Fruit fly (Drosophila melanogaster): ENCODE results near the gene TotE.

The TotE gene

DNA sequence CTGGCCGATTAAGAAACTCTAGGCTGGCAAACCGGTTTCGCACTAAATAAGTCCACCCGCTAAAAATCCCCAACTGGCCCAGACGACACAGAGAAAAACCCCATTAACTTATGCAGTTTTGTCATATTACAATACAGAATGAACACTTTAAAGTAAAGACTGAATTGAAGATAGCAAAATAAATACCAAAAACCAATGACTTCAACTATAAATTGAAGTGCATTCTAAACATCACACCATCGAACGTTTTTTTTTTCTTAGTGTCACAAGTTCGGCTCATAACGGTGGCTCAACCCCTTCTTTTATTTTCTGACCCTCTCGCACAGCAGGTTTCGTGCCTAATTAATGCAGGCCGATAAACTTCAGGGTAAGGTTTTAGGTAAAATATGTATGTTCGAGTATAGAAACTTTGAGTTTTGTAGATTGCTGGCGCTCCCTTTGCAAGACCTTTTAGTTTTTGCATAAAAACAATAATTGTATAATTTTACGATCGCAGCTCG lies 28.1 kb upstream of the TotE start (continued):
- TF ChIP-seq CG8359 (GFP tag; optimal IDR thresholded peaks at IDR 0.05; ENCODE audit: borderline replicate concordance), result peak; percentile 24
- TF ChIP-seq CG4854 (GFP tag; optimal IDR thresholded peaks at IDR 0.05), result peak; percentile 23
- peak; percentile 86 for TF ChIP-seq Gug (GFP tag; IDR thresholded peaks at IDR 0.05)
- TF ChIP-seq chif (GFP tag; optimal IDR thresholded peaks at IDR 0.05), result peak; percentile 82 to 83
- TF ChIP-seq CG1024 (GFP tag; IDR thresholded peaks at IDR 0.05), result peak; percentile 54
- TF ChIP-seq wdn (GFP tag; IDR thresholded peaks at IDR 0.05), result peak; percentile 87
- TF ChIP-seq Hmr (GFP tag; optimal IDR thresholded peaks at IDR 0.05), result peak; percentile 85
- TF ChIP-seq grn (GFP tag; optimal IDR thresholded peaks at IDR 0.05), result peak; percentile 28
- peak; percentile 71 for TF ChIP-seq CG10274 (GFP tag; optimal IDR thresholded peaks at IDR 0.05)
- peak; percentile 57 for TF ChIP-seq CG15514 (GFP tag; optimal IDR thresholded peaks at IDR 0.05)
- TF ChIP-seq Dek (tag; optimal IDR thresholded peaks at IDR 0.05), result peak; percentile 79
- no peak for TF ChIP-seq HLHmδ (GFP tag; optimal IDR thresholded peaks at IDR 0.05)
- peak in 1 of 2 experiments; percentile 33 for TF ChIP-seq crp (GFP tag; optimal IDR thresholded peaks at IDR 0.05)
- TF ChIP-seq emc (GFP tag; optimal IDR thresholded peaks at IDR 0.05), result no peak
- TF ChIP-seq CG13775 (GFP tag; optimal IDR thresholded peaks at IDR 0.05), result peak; percentile 80
- peak; percentile 69 for TF ChIP-seq gsb-n (tag; optimal IDR thresholded peaks at IDR 0.05)
- TF ChIP-seq CG3407 (GFP tag; optimal IDR thresholded peaks at IDR 0.05), result peak; percentile 59
- TF ChIP-seq CG3281 (GFP tag; optimal IDR thresholded peaks at IDR 0.05), result peak; percentile 73
- TF ChIP-seq CG6175 (GFP tag; IDR thresholded peaks at IDR 0.05), result peak; percentile 88
- peak; percentile 84 for TF ChIP-seq CG8944 (GFP tag; optimal IDR thresholded peaks at IDR 0.05)
- TF ChIP-seq Elba2 (GFP tag; optimal IDR thresholded peaks at IDR 0.05), result no peak
- peak; percentile 83 for TF ChIP-seq CrebB (tag; optimal IDR thresholded peaks at IDR 0.05)
- TF ChIP-seq Dbx (GFP tag; IDR thresholded peaks at IDR 0.05), result peak; percentile 96
- TF ChIP-seq CG12744 (GFP tag; optimal IDR thresholded peaks at IDR 0.05), result peak; percentile 86
- TF ChIP-seq br (optimal IDR thresholded peaks at IDR 0.05), result no peak
- peak; percentile 82 for TF ChIP-seq org-1 (GFP tag; optimal IDR thresholded peaks at IDR 0.05)
- peak; percentile 58 for TF ChIP-seq tap (tag; optimal IDR thresholded peaks at IDR 0.05)
- TF ChIP-seq ara (GFP tag; IDR thresholded peaks at IDR 0.05), result peak; percentile 91
- peak; percentile 92 for TF ChIP-seq CG6689 (GFP tag; IDR thresholded peaks at IDR 0.05)
- TF ChIP-seq ttk (GFP tag; IDR thresholded peaks at IDR 0.05), result peak; percentile 52
- TF ChIP-seq stc (GFP tag; IDR thresholded peaks at IDR 0.05), result peak; percentile 90
- TF ChIP-seq CG4617 (GFP tag; optimal IDR thresholded peaks at IDR 0.05; ENCODE audit: borderline replicate concordance), result peak; percentile 49
- TF ChIP-seq gro (GFP tag; optimal IDR thresholded peaks at IDR 0.05), result peak; percentile 30
- TF ChIP-seq Ptx1 (GFP tag; IDR thresholded peaks at IDR 0.05), result peak; percentile 72
- TF ChIP-seq psq (GFP tag; optimal IDR thresholded peaks at IDR 0.05), result no peak
- no peak for TF ChIP-seq CG31388 (GFP tag; optimal IDR thresholded peaks at IDR 0.05)
- peak; percentile 84 for TF ChIP-seq CG17361 (GFP tag; IDR thresholded peaks at IDR 0.05)
- peak; percentile 59 for TF ChIP-seq CG10543 (GFP tag; optimal IDR thresholded peaks at IDR 0.05)
- peak; percentile 76 for TF ChIP-seq CG6813 (GFP tag; optimal IDR thresholded peaks at IDR 0.05)
- peak; percentile 71 for TF ChIP-seq CG2875 (GFP tag; optimal IDR thresholded peaks at IDR 0.05)
- TF ChIP-seq CG17912 (GFP tag; optimal IDR thresholded peaks at IDR 0.05), result no peak
- TF ChIP-seq tin (GFP tag; optimal IDR thresholded peaks at IDR 0.05), result peak; percentile 53
- peak; percentile 75 for TF ChIP-seq ssp (GFP tag; IDR thresholded peaks at IDR 0.05)
- TF ChIP-seq abd-A (tag; optimal IDR thresholded peaks at IDR 0.05), result peak; percentile 85
- TF ChIP-seq wor (GFP tag; IDR thresholded peaks at IDR 0.05), result peak; percentile 80
- TF ChIP-seq CG32532 (GFP tag; IDR thresholded peaks at IDR 0.05), result peak; percentile 95
- peak; percentile 94 for TF ChIP-seq Xrp1 (GFP tag; IDR thresholded peaks at IDR 0.05)
- TF ChIP-seq CG33213 (GFP tag; optimal IDR thresholded peaks at IDR 0.05), result peak; percentile 28
- TF ChIP-seq CG11093 (GFP tag; IDR thresholded peaks at IDR 0.05), result peak; percentile 89
- peak; percentile 81 for TF ChIP-seq CG7372 (GFP tag; IDR thresholded peaks at IDR 0.05)
- TF ChIP-seq cas (GFP tag; IDR thresholded peaks at IDR 0.05), result peak; percentile 85

Measured in whole organism, embryonic.